Fruit fly (Drosophila melanogaster): ENCODE results near the gene CG1421.

- TF ChIP-seq Hr39 (GFP tag; optimal IDR thresholded peaks at IDR 0.05) (no peak), CG1621 (tag; optimal IDR thresholded peaks at IDR 0.05) (peak; percentile 14), eg (GFP tag; IDR thresholded peaks at IDR 0.05) (0 out of 3 replicates have a peak, but pooled peaks have one; percentile 35), OdsH (GFP tag; optimal IDR thresholded peaks at IDR 0.05) (no peak), Hr4 (GFP tag; optimal IDR thresholded peaks at IDR 0.05) (no peak), Eip93F (GFP tag; optimal IDR thresholded peaks at IDR 0.05) (no peak), Ets96B (tag; optimal IDR thresholded peaks at IDR 0.05) (no peak), esn (GFP tag; optimal IDR thresholded peaks at IDR 0.05) (no peak), CG7368 (GFP tag; optimal IDR thresholded peaks at IDR 0.05) (no peak), CG6854 (GFP tag; optimal IDR thresholded peaks at IDR 0.05) (no peak), CG6808 (GFP tag; optimal IDR thresholded peaks at IDR 0.05) (peak; percentile 15), Blimp-1 (GFP tag; optimal IDR thresholded peaks at IDR 0.05) (no peak), CG8632 (GFP tag; optimal IDR thresholded peaks at IDR 0.05) (no peak), CG16779 (tag; optimal IDR thresholded peaks at IDR 0.05) (no peak)
These were observed 39.2 kb upstream of the CG1421 start for dm6 chr2L:21863544-21863945.

All from whole organism, prepupa.